Worm (Caenorhabditis elegans) whole organism, L2 larva: Measurements from ENCODE around the gene str-233.

Source experiments
- C34F6.9 ChIP-seq: fragments of 150-350 bp; optimal IDR thresholded peaks from 2 replicates; lab custom pipeline; 2014; ENCODE audit warnings: missing biosample characterization, missing genetic modification characterization
- F13H6.1 ChIP-seq: sonication (generic microtip); optimal IDR thresholded peaks from 2 replicates; lab custom pipeline; 2016; ENCODE audit warnings: missing genetic modification characterization, missing compliant biosample characterization
- R02D3.7 ChIP-seq: fragments of 150-350 bp; optimal IDR thresholded peaks from 2 replicates; lab custom pipeline; 2014; ENCODE audit warnings: missing biosample characterization, missing genetic modification characterization
- ZK546.5 ChIP-seq: sonication (generic microtip); optimal IDR thresholded peaks from 2 replicates; lab custom pipeline; 2017; ENCODE audit warnings: missing biosample characterization, missing genetic modification characterization
- alr-1 ChIP-seq: fragments of 150-350 bp; optimal IDR thresholded peaks from 2 replicates; lab custom pipeline; 2014; ENCODE audit warnings: missing biosample characterization, missing genetic modification characterization
- aly-2 ChIP-seq: fragments of 150-350 bp; optimal IDR thresholded peaks from 2 replicates; lab custom pipeline; 2014; ENCODE audit warnings: missing biosample characterization, missing genetic modification characterization
- blmp-1 ChIP-seq: sonication (generic microtip); optimal IDR thresholded peaks from 2 replicates; lab custom pipeline; 2017; ENCODE audit warnings: missing genetic modification characterization, mild to moderate bottlenecking, missing compliant biosample characterization, antibody characterized with exemption, moderate library complexity; ENCODE audit not compliant: insufficient read depth
- ceh-16 ChIP-seq: fragments of 150-350 bp; optimal IDR thresholded peaks from 2 replicates; lab custom pipeline; 2014; ENCODE audit warnings: missing biosample characterization, missing genetic modification characterization
- ceh-82 ChIP-seq: fragments of 150-350 bp; optimal IDR thresholded peaks from 2 replicates; lab custom pipeline; 2014; ENCODE audit warnings: missing biosample characterization, missing genetic modification characterization
- crh-2 ChIP-seq: sonication (generic microtip); optimal IDR thresholded peaks from 2 replicates; lab custom pipeline; 2017; ENCODE audit warnings: missing biosample characterization, missing genetic modification characterization
- dmd-4 ChIP-seq: sonication (generic microtip); optimal IDR thresholded peaks from 2 replicates; lab custom pipeline; 2017; ENCODE audit warnings: missing biosample characterization, missing genetic modification characterization
- egl-27 ChIP-seq: sonication (generic microtip); optimal IDR thresholded peaks from 3 replicates; lab custom pipeline; 2017; ENCODE audit warnings: missing biosample characterization, missing genetic modification reagents, missing genetic modification characterization
- fos-1 ChIP-seq: fragments of 150-350 bp; optimal IDR thresholded peaks from 2 replicates; lab custom pipeline; 2014; ENCODE audit warnings: missing biosample characterization, missing genetic modification characterization
- gmeb-1 ChIP-seq: fragments of 150-350 bp; optimal IDR thresholded peaks from 2 replicates; lab custom pipeline; 2014; ENCODE audit warnings: missing biosample characterization, missing genetic modification characterization
- lin-11 ChIP-seq: fragments of 150-350 bp; sonication (generic microtip); optimal IDR thresholded peaks from 2 replicates; lab custom pipeline; 2014; ENCODE audit warnings: missing biosample characterization, missing genetic modification characterization, inconsistent platforms, mixed read lengths
- lin-13 ChIP-seq: fragments of 150-350 bp; optimal IDR thresholded peaks from 2 replicates; lab custom pipeline; 2014; ENCODE audit warnings: missing biosample characterization, missing genetic modification reagents, missing genetic modification characterization
- lsy-2 ChIP-seq, 2 experiments: fragments of 150-350 bp in 1 of 2; sonication (generic microtip) in 1 of 2; optimal IDR thresholded peaks; 2 replicates each; lab custom pipeline; 2014 to 2017; ENCODE audit warnings: missing biosample characterization in 2 of 2, missing genetic modification characterization in 2 of 2
- nhr-10 ChIP-seq: sonication (generic microtip); optimal IDR thresholded peaks from 2 replicates; lab custom pipeline; 2017; ENCODE audit warnings: missing biosample characterization, missing genetic modification characterization
- nhr-11 ChIP-seq: fragments of 150-350 bp; optimal IDR thresholded peaks from 2 replicates; lab custom pipeline; 2014; ENCODE audit warnings: missing biosample characterization, missing genetic modification characterization
- nhr-129 ChIP-seq: fragments of 150-350 bp; optimal IDR thresholded peaks from 2 replicates; lab custom pipeline; 2014; ENCODE audit warnings: missing biosample characterization, missing genetic modification characterization
- nhr-21 ChIP-seq: fragments of 150-350 bp; optimal IDR thresholded peaks from 2 replicates; lab custom pipeline; 2014; ENCODE audit warnings: missing biosample characterization, missing genetic modification characterization
- nhr-23 ChIP-seq: fragments of 150-350 bp; optimal IDR thresholded peaks from 2 replicates; lab custom pipeline; 2014; ENCODE audit warnings: missing biosample characterization, missing genetic modification reagents, missing genetic modification characterization
- nhr-237 ChIP-seq: fragments of 150-350 bp; optimal IDR thresholded peaks from 2 replicates; lab custom pipeline; 2014; ENCODE audit warnings: missing biosample characterization, missing genetic modification characterization
- nhr-25 ChIP-seq: fragments of 150-350 bp; sonication (generic microtip); optimal IDR thresholded peaks from 3 replicates; lab custom pipeline; 2014; ENCODE audit warnings: missing biosample characterization, missing genetic modification characterization
- nhr-6 ChIP-seq: fragments of 150-350 bp; optimal IDR thresholded peaks from 2 replicates; lab custom pipeline; 2014; ENCODE audit warnings: missing biosample characterization, missing genetic modification characterization
- nhr-77 ChIP-seq: fragments of 150-350 bp; optimal IDR thresholded peaks from 2 replicates; lab custom pipeline; 2014; ENCODE audit warnings: missing biosample characterization, missing genetic modification characterization
- peb-1 ChIP-seq: fragments of 150-350 bp; optimal IDR thresholded peaks from 2 replicates; lab custom pipeline; 2014; ENCODE audit warnings: missing biosample characterization, missing genetic modification characterization
- sem-4 ChIP-seq: fragments of 150-350 bp; optimal IDR thresholded peaks from 2 replicates; lab custom pipeline; 2014; ENCODE audit warnings: missing biosample characterization, missing genetic modification reagents, missing genetic modification characterization
- sma-3 ChIP-seq: sonication (generic microtip); optimal IDR thresholded peaks from 2 replicates; lab custom pipeline; 2016; ENCODE audit warnings: missing genetic modification reagents, missing genetic modification characterization, missing compliant biosample characterization
- sma-9 ChIP-seq, 2 experiments: fragments of 150-350 bp in 1 of 2; sonication (generic microtip) in 1 of 2; optimal IDR thresholded peaks; 2 replicates each; lab custom pipeline; 2014 to 2016; ENCODE audit warnings: missing genetic modification characterization in 2 of 2, mild to moderate bottlenecking in 1 of 2, missing biosample characterization in 1 of 2, missing compliant biosample characterization in 1 of 2, missing genetic modification reagents in 1 of 2, moderate library complexity in 1 of 2
- snpc-4 ChIP-seq: fragments of 150-350 bp; optimal IDR thresholded peaks from 2 replicates; lab custom pipeline; 2014; ENCODE audit warnings: missing biosample characterization, missing genetic modification characterization
- unc-39 ChIP-seq: fragments of 150-350 bp; optimal IDR thresholded peaks from 2 replicates; lab custom pipeline; 2014; ENCODE audit warnings: missing biosample characterization, missing genetic modification characterization
- unc-55 ChIP-seq: fragments of 150-350 bp; sonication (generic microtip); optimal IDR thresholded peaks from 3 replicates; lab custom pipeline; 2014; ENCODE audit warnings: missing biosample characterization, missing genetic modification reagents, missing genetic modification characterization
- unc-62 ChIP-seq: fragments of 150-350 bp; optimal IDR thresholded peaks from 2 replicates; lab custom pipeline; 2014; ENCODE audit warnings: missing biosample characterization, missing genetic modification reagents, missing genetic modification characterization
- zag-1 ChIP-seq: fragments of 150-350 bp; optimal IDR thresholded peaks from 2 replicates; lab custom pipeline; 2014; ENCODE audit warnings: missing biosample characterization, missing genetic modification characterization
- ztf-1 ChIP-seq: fragments of 200-800 bp; sonication (Bioruptor generic); conservative IDR thresholded peaks from 2 replicates; pipeline ENCODE4 v1.3.6; 2022; ENCODE audit warnings: missing genetic modification characterization, missing compliant biosample characterization
- ztf-4 ChIP-seq: fragments of 150-350 bp; optimal IDR thresholded peaks from 2 replicates; lab custom pipeline; 2014; ENCODE audit warnings: missing biosample characterization, missing genetic modification characterization

The str-233 gene

DNA sequence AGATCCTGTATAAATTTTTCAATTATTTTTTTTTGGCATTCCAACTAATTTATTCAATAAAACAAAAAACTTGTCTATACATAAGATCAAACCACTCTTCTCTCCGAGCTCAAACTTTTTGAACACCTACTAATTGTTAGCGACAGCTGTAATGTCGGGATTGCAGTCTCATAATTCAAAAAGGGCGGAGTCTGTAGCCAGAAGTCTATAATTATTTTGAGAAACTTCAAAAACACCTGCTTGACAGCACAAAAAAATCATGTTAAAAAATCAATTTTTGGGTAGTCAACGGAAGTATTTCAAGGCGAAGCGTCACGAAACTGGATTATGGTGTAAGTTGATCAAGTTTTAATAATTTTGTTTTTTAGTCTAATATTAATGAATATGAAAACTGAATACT is 10.6 kb upstream of the str-233 start, which contains the start of gene srx-44:
Gene srx-44, plus strand, starts transcription at position 301 of the 400 bp plus-strand sequence.
- TF ChIP-seq lin-13 (no peak), aly-2 (no peak), egl-27 (tag; lab: Kevin White, UChicago) (no peak)
- TF ChIP-seq, all 48 proteins: peak for 0

DNA sequence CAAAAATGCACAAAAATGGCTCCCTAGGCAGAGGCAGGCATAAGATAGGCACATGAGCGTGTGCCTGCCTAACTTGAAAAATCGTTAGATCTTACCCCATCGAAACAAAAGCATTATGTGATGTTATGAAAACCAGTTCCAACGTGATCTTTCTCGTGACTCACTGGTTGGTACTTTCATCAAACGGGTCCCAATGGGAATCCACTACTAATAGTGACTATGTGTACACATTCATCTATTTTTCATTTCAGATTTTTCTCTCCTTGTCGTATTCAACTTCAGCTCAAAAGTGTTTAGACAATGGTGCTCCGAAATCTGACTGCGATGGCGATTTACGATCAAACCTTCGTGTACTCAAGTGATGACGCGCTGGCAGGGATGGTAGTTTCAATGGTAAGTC is 8.2 kb upstream of the str-233 start, which contains the start of gene srx-43:
Gene srx-43, plus strand, starts transcription at position 301 of the 400 bp plus-strand sequence.
- TF ChIP-seq nhr-6 (tag; lab: Kevin White, UChicago) (no peak), nhr-237 (no peak)

DNA sequence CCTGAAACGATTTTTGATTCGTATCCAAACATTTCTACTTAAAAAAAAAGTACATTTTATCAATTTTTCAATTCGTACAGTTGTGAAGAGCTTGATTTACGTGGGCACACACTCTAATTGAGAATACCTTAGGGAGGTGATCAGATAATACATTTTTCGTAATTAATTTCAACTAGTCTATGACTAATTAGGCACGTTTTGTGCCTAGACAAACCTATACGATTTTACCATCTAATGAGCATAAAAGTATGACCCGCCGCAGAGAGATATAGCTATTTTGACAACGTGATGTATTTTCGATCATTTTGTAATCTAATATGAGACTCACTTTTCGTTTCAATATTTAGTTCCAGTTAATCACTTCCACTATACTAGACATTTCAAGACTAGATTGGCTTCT is 7.5 kb upstream of the str-233 start:
- TF ChIP-seq lin-11 (tag; lab: Kevin White, UChicago): no peak
- no peak for TF ChIP-seq ceh-82

- TF ChIP-seq F13H6.1 (tag; lab: Kevin White, UChicago): no peak
- TF ChIP-seq ztf-1 (GFP tag; lab: Robert Waterston, UW): no peak
- no peak for TF ChIP-seq nhr-21 (tag; lab: Kevin White, UChicago)
- TF ChIP-seq snpc-4: no peak
- TF ChIP-seq alr-1 (tag; lab: Kevin White, UChicago): no peak
- no peak for TF ChIP-seq fos-1
- TF ChIP-seq lsy-2 (tag; optimal IDR thresholded peaks at IDR 0.05; lab: Kevin White, UChicago): no peak
- TF ChIP-seq lin-13: no peak
- no peak for TF ChIP-seq blmp-1 (tag; lab: Kevin White, UChicago)
- no peak for TF ChIP-seq nhr-10
- TF ChIP-seq unc-62 (GFP tag; lab: Kevin White, UChicago): no peak
- no peak for TF ChIP-seq dmd-4 (tag; lab: Kevin White, UChicago)
- TF ChIP-seq unc-55: no peak
- no peak for TF ChIP-seq zag-1 (tag; lab: Kevin White, UChicago)
- TF ChIP-seq nhr-6 (tag; lab: Kevin White, UChicago): no peak
- no peak for TF ChIP-seq nhr-129 (tag; lab: Kevin White, UChicago)
- TF ChIP-seq aly-2: no peak
Observed at ce11 chrV:16015652-16016051, 6.2 kb upstream of the str-233 start, which contains the start of gene str-232. TSS of gene str-232 (minus strand) at chrV:16015752.

- TF ChIP-seq lsy-2 (tag; optimal IDR thresholded peaks at IDR 0.05; lab: Kevin White, UChicago) (no peak), F13H6.1 (tag; lab: Kevin White, UChicago) (no peak), nhr-77 (tag; lab: Kevin White, UChicago) (no peak), R02D3.7 (no peak), unc-39 (no peak), aly-2 (no peak), nhr-21 (tag; lab: Kevin White, UChicago) (no peak), dmd-4 (tag; lab: Kevin White, UChicago) (no peak), peb-1 (tag; lab: Kevin White, UChicago) (no peak), ztf-1 (GFP tag; lab: Robert Waterston, UW) (no peak), nhr-25 (no peak), ceh-16 (no peak)
Observed at ce11 chrV:16007505-16007904, 2.0 kb downstream of the str-233 start, which contains the start of gene str-231. TSS of gene str-231 (minus strand) at chrV:16007605.

- no peak for TF ChIP-seq fos-1
- TF ChIP-seq unc-55: no peak
- TF ChIP-seq nhr-237: no peak
- TF ChIP-seq nhr-23: no peak
- TF ChIP-seq nhr-11 (tag; lab: Kevin White, UChicago): no peak
- TF ChIP-seq sma-9 (GFP tag; optimal IDR thresholded peaks at IDR 0.05; lab: Kevin White, UChicago): no peak
- no peak for TF ChIP-seq sma-9 (tag; optimal IDR thresholded peaks at IDR 0.05; lab: Kevin White, UChicago)
- TF ChIP-seq, all 48 proteins: peak for 0
Observed at ce11 chrV:16002288-16002687, 7.2 kb downstream of the str-233 start, which contains the start of gene nhr-63. TSS of gene nhr-63 (plus strand) at chrV:16002588.

- TF ChIP-seq sma-3 (peak; percentile 69), sma-9 (GFP tag; optimal IDR thresholded peaks at IDR 0.05; lab: Kevin White, UChicago) (peak; percentile 91), sma-9 (tag; optimal IDR thresholded peaks at IDR 0.05; lab: Kevin White, UChicago) (no peak), unc-39 (no peak), ZK546.5 (tag; lab: Kevin White, UChicago) (no peak), nhr-129 (tag; lab: Kevin White, UChicago) (peak; percentile 54), nhr-21 (tag; lab: Kevin White, UChicago) (peak; percentile 45), egl-27 (tag; lab: Kevin White, UChicago) (peak; percentile 57), F13H6.1 (tag; lab: Kevin White, UChicago) (peak; percentile 53), blmp-1 (tag; lab: Kevin White, UChicago) (peak; percentile 97), sem-4 (tag; lab: Kevin White, UChicago) (no peak), snpc-4 (no peak), C34F6.9 (peak; percentile 45), gmeb-1 (tag; lab: Kevin White, UChicago) (peak; percentile 8), fos-1 (peak; percentile 99), crh-2 (tag; lab: Kevin White, UChicago) (peak; percentile 83), ztf-4 (tag; lab: Kevin White, UChicago) (peak; percentile 8)
Observed at ce11 chrV:16000433-16000832, 9.0 kb downstream of the str-233 start, which contains the start of gene nhr-50. TSS of gene nhr-50 (minus strand) at chrV:16000631.
